Fruit fly (Drosophila melanogaster) S2 (cell line): ENCODE measurements around the gene Eo.

ENCODE experiments used
- CG8478 ChIP-seq: fragments of >200 bp; optimal IDR thresholded peaks from 2 replicates; lab custom pipeline; 2018
- CTCF ChIP-seq, 2 experiments: fragments of >200 bp; optimal IDR thresholded peaks; 2 replicates each; lab custom pipeline; 2018

- TF ChIP-seq CG8478, result no peak
- no peak for TF ChIP-seq CTCF (optimal IDR thresholded peaks at IDR 0.05; lab: Kevin White, UChicago)
Measured at dm6 chrX:14871028-14871427, 47.6 kb downstream of the Eo start, which contains the start of gene CG9518.
